Worm (Caenorhabditis elegans) whole organism, early embryonic: Measurements from ENCODE around the gene dcr-1.

ENCODE experiments used
- B0310.2 ChIP-seq: sonication (generic microtip); optimal IDR thresholded peaks from 2 replicates; lab custom pipeline; 2016; ENCODE audit warnings: mild to moderate bottlenecking, missing genetic modification characterization, missing compliant biosample characterization
- aly-1 ChIP-seq: sonication (generic microtip); optimal IDR thresholded peaks from 2 replicates; lab custom pipeline; 2016; ENCODE audit warnings: missing genetic modification characterization, missing compliant biosample characterization
- ama-1 ChIP-seq: fragments of 150-350 bp; optimal IDR thresholded peaks from 2 replicates; lab custom pipeline; 2014
- ceh-13 ChIP-seq: fragments of 200-800 bp; sonication (Bioruptor generic); optimal IDR thresholded peaks from 2 replicates; lab custom pipeline; 2018; ENCODE audit warnings: mild to moderate bottlenecking, missing genetic modification characterization, missing compliant biosample characterization
- ceh-36 ChIP-seq: sonication (generic microtip); optimal IDR thresholded peaks from 2 replicates; lab custom pipeline; 2016; ENCODE audit warnings: missing genetic modification characterization, inconsistent platforms, missing compliant biosample characterization
- flt-1 ChIP-seq: fragments of 200-800 bp; sonication (Bioruptor generic); IDR thresholded peaks from 2 replicates; pipeline ENCODE4 v1.3.6; 2022; ENCODE audit warnings: missing genetic modification characterization, missing compliant biosample characterization
- hmbx-1 ChIP-seq: sonication (generic microtip); optimal IDR thresholded peaks from 2 replicates; lab custom pipeline; 2016; ENCODE audit warnings: mild to moderate bottlenecking, missing genetic modification characterization, missing compliant biosample characterization
- hmg-4 ChIP-seq: fragments of 200-800 bp; sonication (Bioruptor generic); optimal IDR thresholded peaks from 2 replicates; lab custom pipeline; 2018; ENCODE audit warnings: mild to moderate bottlenecking, missing genetic modification characterization, missing compliant biosample characterization
- hnd-1 ChIP-seq: sonication (generic microtip); optimal IDR thresholded peaks from 2 replicates; lab custom pipeline; 2016; ENCODE audit warnings: missing genetic modification characterization, missing compliant biosample characterization
- pes-1 ChIP-seq: fragments of 200-800 bp; sonication (Bioruptor generic); IDR thresholded peaks from 2 replicates; pipeline ENCODE4 v1.3.6; 2022; ENCODE audit warnings: missing genetic modification reagents, missing genetic modification characterization, missing compliant biosample characterization
- sea-1 ChIP-seq: fragments of 200-800 bp; sonication (Bioruptor generic); conservative IDR thresholded peaks from 2 replicates; pipeline ENCODE4 v1.3.6; 2022; ENCODE audit warnings: missing genetic modification characterization, missing compliant biosample characterization
- tbx-37 ChIP-seq: fragments of 200-800 bp; sonication (Bioruptor generic); conservative IDR thresholded peaks from 2 replicates; pipeline ENCODE4 v1.3.6; 2022; ENCODE audit warnings: missing genetic modification reagents, missing genetic modification characterization, missing compliant biosample characterization
- tra-4 ChIP-seq: sonication (generic microtip); optimal IDR thresholded peaks from 2 replicates; lab custom pipeline; 2017; ENCODE audit warnings: missing genetic modification characterization, missing compliant biosample characterization

DNA sequence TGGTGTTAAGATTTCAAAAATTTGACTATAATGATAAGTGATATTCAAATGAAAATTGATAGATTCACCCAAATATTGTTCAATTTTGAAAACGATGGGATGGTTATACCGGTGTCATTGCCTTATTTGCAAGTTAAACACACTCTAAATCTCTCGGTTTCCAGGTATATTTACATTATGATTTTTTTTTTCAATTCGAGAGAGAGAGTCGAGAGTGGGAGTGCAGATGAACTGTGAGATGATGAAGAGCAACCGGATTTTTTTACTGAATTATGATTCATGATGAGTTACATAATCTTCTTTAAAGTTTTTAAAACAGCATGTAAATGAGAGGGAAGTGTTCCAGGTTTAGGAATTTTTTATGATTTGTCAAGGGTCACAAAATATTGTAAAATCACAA, 46.5 kb downstream of the dcr-1 start, which contains the start of gene F44B9.10:
- TF ChIP-seq sea-1 (GFP tag; lab: Robert Waterston, UW), result no peak
- TF ChIP-seq ama-1 (lab: Kevin White, UChicago), result no peak
- no peak for TF ChIP-seq ceh-13 (GFP tag; lab: Kevin White, UChicago)
- no peak for TF ChIP-seq B0310.2
- no peak for TF ChIP-seq pes-1 (GFP tag; lab: Robert Waterston, UW)
- TF ChIP-seq hnd-1 (tag; lab: Kevin White, UChicago), result no peak
- no peak for TF ChIP-seq ceh-36 (tag; lab: Kevin White, UChicago)
- no peak for TF ChIP-seq hmg-4
- no peak for TF ChIP-seq hmbx-1 (tag; lab: Kevin White, UChicago)
- no peak for TF ChIP-seq tra-4
- TF ChIP-seq aly-1 (tag; lab: Kevin White, UChicago), result no peak
- no peak for TF ChIP-seq tbx-37
- TF ChIP-seq flt-1 (GFP tag; lab: Robert Waterston, UW), result no peak
